Worm (Caenorhabditis elegans) whole organism, young adult: ENCODE data around the gene cest-10.

Experiments used
- B0019.2 ChIP-seq: fragments of 200-800 bp; sonication (Bioruptor generic); conservative IDR thresholded peaks from 2 replicates; pipeline ENCODE4 v1.3.6; 2022; ENCODE audit warnings: missing genetic modification reagents, missing genetic modification characterization, missing compliant biosample characterization
- B0035.1 ChIP-seq: sonication (generic microtip); optimal IDR thresholded peaks from 2 replicates; lab custom pipeline; 2016; ENCODE audit warnings: missing genetic modification characterization, mild to moderate bottlenecking, missing compliant biosample characterization, missing genotype, missing genetic modification reagents
- C06A6.2 ChIP-seq: fragments of 200-800 bp; sonication (Bioruptor generic); conservative IDR thresholded peaks from 2 replicates; pipeline ENCODE4 v1.3.6; 2022; ENCODE audit warnings: missing genetic modification characterization, missing compliant biosample characterization
- F10E7.11 ChIP-seq: sonication (generic microtip); optimal IDR thresholded peaks from 2 replicates; lab custom pipeline; 2017; ENCODE audit warnings: mild to moderate bottlenecking, missing genetic modification characterization, moderate library complexity, missing compliant biosample characterization
- F22D6.2 ChIP-seq: sonication (generic microtip); optimal IDR thresholded peaks from 2 replicates; lab custom pipeline; 2016; ENCODE audit warnings: mild to moderate bottlenecking, missing genetic modification characterization, missing compliant biosample characterization
- F33H1.4 ChIP-seq: fragments of 200-800 bp; sonication (Bioruptor generic); IDR thresholded peaks from 2 replicates; pipeline ENCODE4 v1.3.6; 2022; ENCODE audit warnings: missing genetic modification reagents, missing genetic modification characterization, missing compliant biosample characterization
- F39B2.1 ChIP-seq: fragments of 200-800 bp; sonication (Bioruptor generic); IDR thresholded peaks from 2 replicates; pipeline ENCODE4 v1.3.6; 2022; ENCODE audit warnings: missing genetic modification reagents, missing genetic modification characterization, missing compliant biosample characterization
- F49E8.2 ChIP-seq: sonication (generic microtip); optimal IDR thresholded peaks from 3 replicates; lab custom pipeline; 2017; ENCODE audit warnings: missing genetic modification characterization, mild to moderate bottlenecking, missing compliant biosample characterization, antibody characterized with exemption, moderate library complexity; ENCODE audit not compliant: insufficient read depth
- F52B5.7 ChIP-seq: sonication (generic microtip); optimal IDR thresholded peaks from 2 replicates; lab custom pipeline; 2016; ENCODE audit warnings: mild to moderate bottlenecking, missing genetic modification characterization, missing compliant biosample characterization
- F55B11.4 ChIP-seq: sonication (generic microtip); optimal IDR thresholded peaks from 2 replicates; lab custom pipeline; 2016; ENCODE audit warnings: missing compliant biosample characterization, missing genetic modification characterization, borderline replicate concordance; ENCODE audit not compliant: insufficient read depth
- K11D2.4 ChIP-seq: fragments of 200-800 bp; sonication (Bioruptor generic); IDR thresholded peaks from 2 replicates; pipeline ENCODE4 v1.3.6; 2022; ENCODE audit warnings: missing genetic modification reagents, missing genetic modification characterization, missing compliant biosample characterization
- Y56A3A.18 ChIP-seq: fragments of 200-800 bp; sonication (Bioruptor generic); IDR thresholded peaks from 2 replicates; pipeline ENCODE4 v1.3.6; 2022; ENCODE audit warnings: missing genetic modification reagents, missing genetic modification characterization, missing compliant biosample characterization
- Y67H2A.10 ChIP-seq: fragments of 200-800 bp; sonication (Bioruptor generic); conservative IDR thresholded peaks from 2 replicates; pipeline ENCODE4 v1.3.6; 2022; ENCODE audit warnings: missing genetic modification reagents, missing genetic modification characterization, missing compliant biosample characterization
- akir-1 ChIP-seq: fragments of 200-800 bp; sonication (Bioruptor generic); optimal IDR thresholded peaks from 2 replicates; lab custom pipeline; 2018; ENCODE audit warnings: mild to moderate bottlenecking, missing genetic modification characterization, moderate library complexity, missing compliant biosample characterization
- atf-7 ChIP-seq: sonication (generic microtip); optimal IDR thresholded peaks from 2 replicates; lab custom pipeline; 2017; ENCODE audit warnings: mild to moderate bottlenecking, missing genetic modification characterization, missing compliant biosample characterization
- attf-3 ChIP-seq: fragments of 200-800 bp; sonication (Bioruptor generic); conservative IDR thresholded peaks from 2 replicates; pipeline ENCODE4 v1.3.6; 2022; ENCODE audit warnings: missing genetic modification reagents, missing genetic modification characterization, missing compliant biosample characterization
- cebp-1 ChIP-seq, 2 experiments: fragments of 200-800 bp in 1 of 2; sonication (Bioruptor generic) in 1 of 2; sonication (generic microtip) in 1 of 2; IDR thresholded peaks in 1 of 2; optimal IDR thresholded peaks in 1 of 2; 2 replicates each; pipeline versions ENCODE4 v1.3.6 to Lab custom; 2017 to 2022; ENCODE audit warnings: missing compliant biosample characterization in 2 of 2, missing genetic modification characterization in 2 of 2, mild to moderate bottlenecking in 1 of 2, missing genetic modification reagents in 1 of 2, moderate library complexity in 1 of 2
- die-1 ChIP-seq: sonication (generic microtip); optimal IDR thresholded peaks from 2 replicates; lab custom pipeline; 2016; ENCODE audit warnings: missing genotype, mild to moderate bottlenecking, missing genetic modification characterization, missing compliant biosample characterization
- dpff-1 ChIP-seq: sonication (generic microtip); optimal IDR thresholded peaks from 2 replicates; lab custom pipeline; 2017; ENCODE audit warnings: mild to moderate bottlenecking, missing genetic modification characterization, missing compliant biosample characterization
- efl-1 ChIP-seq: fragments of 150-350 bp; optimal IDR thresholded peaks from 2 replicates; lab custom pipeline; 2014; ENCODE audit warnings: missing biosample characterization, missing genetic modification reagents, missing genetic modification characterization
- egrh-3 ChIP-seq: fragments of 200-800 bp; sonication (Bioruptor generic); IDR thresholded peaks from 2 replicates; pipeline ENCODE4 v1.3.6; 2022; ENCODE audit warnings: missing genetic modification reagents, missing genetic modification characterization, missing compliant biosample characterization
- ets-4 ChIP-seq: fragments of 200-800 bp; sonication (Bioruptor generic); optimal IDR thresholded peaks from 2 replicates; lab custom pipeline; 2018; ENCODE audit warnings: mild to moderate bottlenecking, missing genetic modification characterization, missing compliant biosample characterization
- gei-17 ChIP-seq: fragments of 200-800 bp; sonication (Bioruptor generic); optimal IDR thresholded peaks from 2 replicates; lab custom pipeline; 2018; ENCODE audit warnings: mild to moderate bottlenecking, missing genetic modification characterization, missing compliant biosample characterization
- him-1 ChIP-seq: sonication (generic microtip); optimal IDR thresholded peaks from 2 replicates; lab custom pipeline; 2016; ENCODE audit warnings: missing genotype, missing genetic modification reagents, missing genetic modification characterization, missing compliant biosample characterization
- lag-1 ChIP-seq: fragments of 200-800 bp; sonication (Bioruptor generic); IDR thresholded peaks from 2 replicates; pipeline ENCODE4 v1.3.6; 2022; ENCODE audit warnings: missing genetic modification reagents, missing genetic modification characterization, missing compliant biosample characterization
- let-607 ChIP-seq, 2 experiments: fragments of 200-800 bp in 1 of 2; sonication (Bioruptor generic) in 1 of 2; sonication (generic microtip) in 1 of 2; optimal IDR thresholded peaks; 2 replicates each; lab custom pipeline; 2016 to 2018; ENCODE audit warnings: mild to moderate bottlenecking in 2 of 2, missing compliant biosample characterization in 2 of 2, missing genetic modification characterization in 2 of 2, moderate library complexity in 2 of 2, missing genotype in 1 of 2
- lin-40 ChIP-seq: sonication (generic microtip); optimal IDR thresholded peaks from 2 replicates; lab custom pipeline; 2016; ENCODE audit warnings: missing genetic modification characterization, mild to moderate bottlenecking, missing compliant biosample characterization, missing genotype, missing genetic modification reagents
- lsl-1 ChIP-seq: fragments of 200-800 bp; sonication (Bioruptor generic); optimal IDR thresholded peaks from 2 replicates; lab custom pipeline; 2018; ENCODE audit warnings: mild to moderate bottlenecking, missing genetic modification characterization, moderate library complexity, missing compliant biosample characterization
- madf-6 ChIP-seq: fragments of 200-800 bp; sonication (Bioruptor generic); IDR thresholded peaks from 2 replicates; pipeline ENCODE4 v1.3.6; 2022; ENCODE audit warnings: missing genetic modification reagents, missing genetic modification characterization, missing compliant biosample characterization
- madf-8 ChIP-seq: fragments of 200-800 bp; sonication (Bioruptor generic); conservative IDR thresholded peaks from 2 replicates; pipeline ENCODE4 v1.3.6; 2022; ENCODE audit warnings: missing genetic modification reagents, missing genetic modification characterization, missing compliant biosample characterization
- mcd-1 ChIP-seq: fragments of 200-800 bp; sonication (Bioruptor generic); IDR thresholded peaks from 2 replicates; pipeline ENCODE4 v1.3.6; 2022; ENCODE audit warnings: missing genetic modification reagents, missing genetic modification characterization, missing compliant biosample characterization
- mes-4 ChIP-seq: sonication (generic microtip); optimal IDR thresholded peaks from 2 replicates; lab custom pipeline; 2016; ENCODE audit warnings: missing genotype, missing genetic modification characterization, missing compliant biosample characterization
- nfya-1 ChIP-seq: sonication (generic microtip); optimal IDR thresholded peaks from 2 replicates; lab custom pipeline; 2017; ENCODE audit warnings: antibody characterized with exemption, missing compliant biosample characterization, missing genetic modification characterization, borderline replicate concordance; ENCODE audit not compliant: insufficient read depth
- nfya-2 ChIP-seq: fragments of 200-800 bp; sonication (Bioruptor generic); IDR thresholded peaks from 2 replicates; pipeline ENCODE4 v1.3.6; 2022; ENCODE audit warnings: missing genetic modification reagents, missing genetic modification characterization, missing compliant biosample characterization
- nhr-90 ChIP-seq: sonication (generic microtip); optimal IDR thresholded peaks from 2 replicates; lab custom pipeline; 2016; ENCODE audit warnings: missing genotype, mild to moderate bottlenecking, missing genetic modification characterization, missing compliant biosample characterization
- rcor-1 ChIP-seq: fragments of 200-800 bp; sonication (Bioruptor generic); IDR thresholded peaks from 2 replicates; pipeline ENCODE4 v1.3.6; 2022; ENCODE audit warnings: missing genetic modification reagents, missing genetic modification characterization, missing compliant biosample characterization
- repo-1 ChIP-seq: sonication (generic microtip); optimal IDR thresholded peaks from 2 replicates; lab custom pipeline; 2017; ENCODE audit warnings: mild to moderate bottlenecking, missing genetic modification characterization, missing compliant biosample characterization
- snpc-3.4 ChIP-seq: sonication (generic microtip); optimal IDR thresholded peaks from 2 replicates; lab custom pipeline; 2017; ENCODE audit warnings: missing genetic modification characterization, mild to moderate bottlenecking, missing compliant biosample characterization, antibody characterized with exemption, moderate library complexity, missing genotype, missing genetic modification reagents
- tlf-1 ChIP-seq: fragments of 200-800 bp; sonication (Bioruptor generic); optimal IDR thresholded peaks from 2 replicates; lab custom pipeline; 2018; ENCODE audit warnings: mild to moderate bottlenecking, missing genetic modification characterization, missing compliant biosample characterization
- zfh-2 ChIP-seq: fragments of 200-800 bp; sonication (Bioruptor generic); conservative IDR thresholded peaks from 2 replicates; pipeline ENCODE4 v1.3.6; 2022; ENCODE audit warnings: missing genetic modification reagents, missing genetic modification characterization, missing compliant biosample characterization
- zim-3 ChIP-seq: sonication (generic microtip); optimal IDR thresholded peaks from 2 replicates; lab custom pipeline; 2017; ENCODE audit warnings: mild to moderate bottlenecking, missing genetic modification characterization, moderate library complexity, missing compliant biosample characterization
- ztf-22 ChIP-seq: fragments of 200-800 bp; sonication (Bioruptor generic); optimal IDR thresholded peaks from 2 replicates; lab custom pipeline; 2018; ENCODE audit warnings: mild to moderate bottlenecking, missing genetic modification characterization, moderate library complexity, missing compliant biosample characterization
- ztf-25 ChIP-seq: fragments of 200-800 bp; sonication (Bioruptor generic); IDR thresholded peaks from 2 replicates; pipeline ENCODE4 v1.3.6; 2022; ENCODE audit warnings: missing genetic modification reagents, missing genetic modification characterization, missing compliant biosample characterization

Gene cest-10

DNA sequence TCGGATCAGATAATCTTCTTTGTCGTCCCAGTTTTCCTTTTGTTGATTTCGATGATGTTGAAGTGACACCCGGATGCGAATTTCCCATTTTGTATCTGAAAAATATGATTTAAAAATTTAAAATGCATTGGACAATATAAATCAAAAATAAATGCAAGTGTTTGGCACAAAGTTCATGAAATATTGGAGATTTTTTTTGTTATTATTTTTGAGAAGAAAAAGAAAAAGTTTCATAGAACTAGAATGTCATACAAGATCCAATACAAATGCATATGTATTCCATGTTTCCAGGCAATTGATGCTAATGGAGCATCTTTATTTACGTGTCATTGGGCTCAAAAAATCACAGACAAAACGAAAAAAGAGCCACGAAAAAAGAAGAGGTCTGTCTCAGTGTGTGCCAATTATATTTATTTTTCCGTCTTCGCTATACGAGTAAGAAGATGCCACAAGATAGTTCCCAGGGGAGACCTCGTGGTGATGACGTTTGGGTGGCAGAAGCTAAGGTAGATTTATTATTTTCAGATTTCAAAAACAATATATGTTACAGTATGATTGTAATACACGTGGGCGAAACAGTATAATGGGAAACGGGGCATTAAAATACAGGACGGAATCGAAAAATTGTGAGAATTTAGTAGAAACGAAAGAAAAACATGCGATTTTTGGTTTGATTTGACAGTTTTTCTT lies 39.2 kb downstream of the cest-10 start, which contains the start of the genes glb-23 and R13A1.1:
Gene glb-23 (minus strand): TSS at position 101 of the 690 bp plus-strand sequence.
Gene R13A1.1 (plus strand): TSS at position 640 of the 690 bp plus-strand sequence.
- TF ChIP-seq K11D2.4 (GFP tag; lab: Robert Waterston, UW), result no peak
- no peak for TF ChIP-seq snpc-3.4 (tag; lab: Kevin White, UChicago)
- no peak for TF ChIP-seq mes-4 (tag; lab: Kevin White, UChicago)
- TF ChIP-seq Y56A3A.18 (GFP tag; lab: Robert Waterston, UW), result no peak
- no peak for TF ChIP-seq lag-1
- no peak for TF ChIP-seq ztf-25 (GFP tag; lab: Robert Waterston, UW)
- TF ChIP-seq lsl-1 (GFP tag; lab: Kevin White, UChicago), result no peak
- no peak for TF ChIP-seq zim-3 (tag; lab: Kevin White, UChicago)
- TF ChIP-seq madf-8, result no peak
- no peak for TF ChIP-seq madf-6 (GFP tag; lab: Robert Waterston, UW)
- no peak for TF ChIP-seq rcor-1
- TF ChIP-seq zfh-2 (GFP tag; lab: Robert Waterston, UW), result no peak
- TF ChIP-seq lin-40 (tag; lab: Kevin White, UChicago), result no peak
- no peak for TF ChIP-seq nfya-1 (tag; lab: Kevin White, UChicago)
- no peak for TF ChIP-seq nhr-90 (tag; lab: Kevin White, UChicago)
- TF ChIP-seq ets-4 (GFP tag; lab: Kevin White, UChicago), result no peak
- TF ChIP-seq atf-7 (tag; lab: Kevin White, UChicago), result no peak
- no peak for TF ChIP-seq Y67H2A.10
- TF ChIP-seq akir-1 (GFP tag; lab: Kevin White, UChicago), result no peak

DNA sequence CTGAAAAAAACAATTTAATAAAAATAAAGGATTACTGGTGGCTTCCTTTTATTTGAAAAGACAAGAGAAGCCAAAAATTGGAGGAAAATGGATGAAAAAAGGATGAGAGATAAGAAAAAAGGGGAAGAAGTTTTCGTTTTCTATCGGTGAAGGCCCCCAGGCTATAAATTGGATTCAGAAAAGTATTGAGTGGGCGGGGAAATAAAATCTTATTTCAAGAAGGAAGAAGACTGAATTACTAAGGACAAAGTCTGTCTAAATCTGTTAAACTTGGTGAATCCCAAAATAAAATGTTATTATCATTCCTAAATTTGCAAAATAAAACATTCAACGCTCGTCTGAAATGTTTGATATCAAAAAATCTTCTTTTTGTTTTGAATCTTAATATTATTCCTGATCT lies 41.7 kb downstream of the cest-10 start:
- TF ChIP-seq cebp-1 (GFP tag; IDR thresholded peaks at IDR 0.05; lab: Robert Waterston, UW) (no peak), cebp-1 (tag; optimal IDR thresholded peaks at IDR 0.05; lab: Kevin White, UChicago) (no peak), F55B11.4 (no peak), F39B2.1 (no peak), C06A6.2 (GFP tag; lab: Robert Waterston, UW) (no peak), him-1 (no peak), F10E7.11 (tag; lab: Kevin White, UChicago) (no peak), F49E8.2 (tag; lab: Kevin White, UChicago) (no peak)

DNA sequence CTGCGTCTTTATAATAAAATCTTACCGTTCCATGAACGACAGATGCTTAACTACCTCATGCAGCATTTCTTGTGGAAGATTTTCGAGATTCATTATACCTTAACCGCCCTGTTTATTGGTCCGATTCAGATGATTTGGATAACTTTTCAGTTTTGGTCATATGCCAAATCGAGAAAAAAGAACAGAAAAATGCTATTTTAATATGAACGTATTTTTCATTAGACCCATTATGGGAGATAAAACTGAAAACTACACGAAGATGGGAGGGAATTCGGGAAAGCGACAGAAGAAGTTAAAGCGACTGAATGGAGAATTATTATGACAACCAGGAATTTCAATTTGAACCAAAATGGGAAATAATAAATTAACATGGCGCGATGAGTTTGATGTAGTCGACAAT lies 46.7 kb downstream of the cest-10 start, which contains the start of gene R13A1.10:
Gene R13A1.10 (minus strand): TSS at position 101 of the 400 bp plus-strand sequence.
- TF ChIP-seq attf-3 (GFP tag; lab: Robert Waterston, UW) (no peak), die-1 (no peak), zim-3 (tag; lab: Kevin White, UChicago) (no peak), tlf-1 (GFP tag; lab: Kevin White, UChicago) (no peak), gei-17 (GFP tag; lab: Kevin White, UChicago) (no peak), efl-1 (GFP tag; lab: Kevin White, UChicago) (no peak), C06A6.2 (GFP tag; lab: Robert Waterston, UW) (no peak), mcd-1 (GFP tag; lab: Robert Waterston, UW) (no peak)
- TF ChIP-seq, all 124 proteins: peak for 0

DNA sequence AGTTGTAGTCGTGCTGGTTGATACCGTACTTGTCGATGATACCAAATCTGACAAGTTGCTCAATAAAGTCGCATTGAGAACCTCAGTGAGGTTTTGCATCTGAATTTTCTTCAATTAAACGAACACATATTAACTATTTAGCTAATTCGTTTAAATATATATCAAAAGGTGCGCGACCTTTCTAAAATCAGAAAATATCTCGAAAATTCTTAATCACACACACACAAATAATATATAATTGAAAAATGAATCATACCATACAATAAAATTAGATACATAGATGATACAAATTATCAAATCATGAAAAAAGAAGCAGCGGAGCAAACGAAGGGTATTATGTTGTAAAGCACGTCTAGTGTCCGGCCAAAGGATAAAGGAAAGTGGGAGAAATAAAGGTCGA lies 47.9 kb downstream of the cest-10 start, which contains the start of gene D2024.5:
Gene D2024.5 (minus strand): TSS at position 101 of the 400 bp plus-strand sequence.
- TF ChIP-seq dpff-1 (tag; lab: Kevin White, UChicago), result no peak
- no peak for TF ChIP-seq B0019.2 (GFP tag; lab: Robert Waterston, UW)
- TF ChIP-seq snpc-3.4 (tag; lab: Kevin White, UChicago), result no peak
- no peak for TF ChIP-seq let-607 (tag; optimal IDR thresholded peaks at IDR 0.05; lab: Kevin White, UChicago)
- TF ChIP-seq F22D6.2 (tag; lab: Kevin White, UChicago), result no peak
- no peak for TF ChIP-seq F33H1.4
- TF ChIP-seq gei-17 (GFP tag; lab: Kevin White, UChicago), result no peak
- TF ChIP-seq nfya-2 (GFP tag; lab: Robert Waterston, UW), result no peak
- TF ChIP-seq F52B5.7 (tag; lab: Kevin White, UChicago), result no peak
- no peak for TF ChIP-seq B0035.1 (tag; lab: Kevin White, UChicago)
- TF ChIP-seq ztf-22 (GFP tag; lab: Kevin White, UChicago), result no peak
- no peak for TF ChIP-seq egrh-3 (GFP tag; lab: Robert Waterston, UW)
- TF ChIP-seq repo-1 (tag; lab: Kevin White, UChicago), result no peak
